Fruit fly (Drosophila melanogaster): ENCODE results near the gene CG42394.

- TF ChIP-seq CTCF (optimal IDR thresholded peaks at IDR 0.05) (no peak), CG8478 (optimal IDR thresholded peaks at IDR 0.05) (no peak)
These were observed 29.6 kb downstream of the CG42394 start, which contains the start of gene CG14695 for dm6 chr3R:10879219-10879618.
